Fruit fly (Drosophila melanogaster): ENCODE data around the gene CG13295.

Gene CG13295

DNA sequence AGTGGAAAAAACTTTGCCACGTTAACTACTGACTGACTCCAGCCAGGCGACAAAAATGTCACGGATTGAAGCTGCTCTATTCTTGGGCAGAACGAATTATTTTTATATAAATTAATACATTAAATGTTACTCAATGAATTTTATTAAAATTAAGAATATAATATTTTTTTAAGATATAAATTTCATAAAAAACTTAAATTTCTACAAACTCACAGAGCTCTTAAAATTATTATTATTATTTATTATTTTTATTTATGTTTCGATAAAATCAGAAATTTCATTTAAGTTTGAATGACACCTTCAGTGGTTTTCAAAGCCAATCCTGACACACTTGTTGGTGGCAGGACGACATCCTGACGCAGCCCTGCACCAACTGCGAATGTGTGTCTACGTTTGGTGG lies 10.1 kb upstream of the CG13295 start (continued):
- peak in 1 of 3 experiments; percentile 38 for TF ChIP-seq lola (GFP tag; optimal IDR thresholded peaks at IDR 0.05)
- TF ChIP-seq Blimp-1 (GFP tag; optimal IDR thresholded peaks at IDR 0.05): peak; percentile 42
- peak; percentile 39 for TF ChIP-seq CG15269 (tag; optimal IDR thresholded peaks at IDR 0.05)
- TF ChIP-seq Sox100B (GFP tag; optimal IDR thresholded peaks at IDR 0.05): peak; percentile 50
- TF ChIP-seq CG17568 (GFP tag; optimal IDR thresholded peaks at IDR 0.05): no peak
- no peak for TF ChIP-seq ash1 (GFP tag; optimal IDR thresholded peaks at IDR 0.05)
- peak; percentile 17 for TF ChIP-seq phol (tag; optimal IDR thresholded peaks at IDR 0.05)
- peak in 1 of 2 experiments; percentile 70 for TF ChIP-seq bsh (GFP tag; optimal IDR thresholded peaks at IDR 0.05)
- no peak for TF ChIP-seq z (GFP tag; IDR thresholded peaks at IDR 0.05)
- TF ChIP-seq sens (GFP tag): peak; percentile 5
- peak; percentile 23; the same call in 1 of the 3 replicates for TF ChIP-seq CG17361 (GFP tag; IDR thresholded peaks at IDR 0.05)
- TF ChIP-seq Xbp1 (GFP tag; optimal IDR thresholded peaks at IDR 0.05): no peak
- TF ChIP-seq tx (GFP tag; optimal IDR thresholded peaks at IDR 0.05): no peak
- no peak for TF ChIP-seq CG34376 (GFP tag; optimal IDR thresholded peaks at IDR 0.05)
- no peak for TF ChIP-seq eve (GFP tag; optimal IDR thresholded peaks at IDR 0.05)
- peak; percentile 22 for TF ChIP-seq fd96Cb (tag; optimal IDR thresholded peaks at IDR 0.05)
- no peak for TF ChIP-seq tin (GFP tag; optimal IDR thresholded peaks at IDR 0.05)
- TF ChIP-seq Usf (GFP tag; optimal IDR thresholded peaks at IDR 0.05): no peak
- no peak for TF ChIP-seq BEAF-32 (GFP tag; optimal IDR thresholded peaks at IDR 0.05)
- TF ChIP-seq Ada2b (GFP tag; IDR thresholded peaks at IDR 0.05): no peak
- peak; percentile 30; the same call in 1 of the 2 replicates for TF ChIP-seq CG4360 (GFP tag; IDR thresholded peaks at IDR 0.05)
- peak; percentile 5 for TF ChIP-seq Ssrp (tag; optimal IDR thresholded peaks at IDR 0.05)
- no peak for TF ChIP-seq CG15479 (GFP tag; optimal IDR thresholded peaks at IDR 0.05)
- TF ChIP-seq Meics (GFP tag; optimal IDR thresholded peaks at IDR 0.05): peak; percentile 47
- no peak for TF ChIP-seq ci (GFP tag; IDR thresholded peaks at IDR 0.05)
- no peak for TF ChIP-seq ap (GFP tag; IDR thresholded peaks at IDR 0.05)
- TF ChIP-seq cato (GFP tag; optimal IDR thresholded peaks at IDR 0.05; ENCODE audit: borderline replicate concordance): no peak
- peak; percentile 29 for TF ChIP-seq PHDP (tag; optimal IDR thresholded peaks at IDR 0.05)
- TF ChIP-seq gsb-n (tag; optimal IDR thresholded peaks at IDR 0.05): peak; percentile 20
- TF ChIP-seq Antp (GFP tag; optimal IDR thresholded peaks at IDR 0.05): no peak
- peak; percentile 58 for TF ChIP-seq CG2712 (tag; optimal IDR thresholded peaks at IDR 0.05)
- TF ChIP-seq Ravus (GFP tag; IDR thresholded peaks at IDR 0.05): no peak
- no peak for TF ChIP-seq CG1602 (GFP tag; optimal IDR thresholded peaks at IDR 0.05)
- no peak for TF ChIP-seq ttk (GFP tag; IDR thresholded peaks at IDR 0.05)
- no peak for TF ChIP-seq CG17328 (GFP tag; IDR thresholded peaks at IDR 0.05)
- peak; percentile 4 for TF ChIP-seq tio (GFP tag; optimal IDR thresholded peaks at IDR 0.05)
- TF ChIP-seq Hmr (GFP tag; optimal IDR thresholded peaks at IDR 0.05): peak; percentile 36
- no peak for TF ChIP-seq Oaz (GFP tag; IDR thresholded peaks at IDR 0.05)
- TF ChIP-seq sisA (GFP tag; IDR thresholded peaks at IDR 0.05): no peak
- TF ChIP-seq CG14014 (GFP tag; IDR thresholded peaks at IDR 0.05): no peak
- no peak for TF ChIP-seq ase (GFP tag; IDR thresholded peaks at IDR 0.05)
- no peak for TF ChIP-seq ab (GFP tag; optimal IDR thresholded peaks at IDR 0.05)
- no peak for TF ChIP-seq hkb (optimal IDR thresholded peaks at IDR 0.05)
- TF ChIP-seq hkb (GFP tag; IDR thresholded peaks at IDR 0.05): no peak
- TF ChIP-seq tll (GFP tag; optimal IDR thresholded peaks at IDR 0.05): no peak
- peak; percentile 47; the same call in 2 of the 3 replicates for TF ChIP-seq dysf (GFP tag; IDR thresholded peaks at IDR 0.05)
- TF ChIP-seq CG30403 (GFP tag; optimal IDR thresholded peaks at IDR 0.05): peak; percentile 15
- TF ChIP-seq lab (GFP tag; optimal IDR thresholded peaks at IDR 0.05): peak; percentile 7
- TF ChIP-seq Xrp1 (GFP tag; IDR thresholded peaks at IDR 0.05): 0 out of 2 replicates have a peak, but pooled peaks have one; percentile 23
- peak; percentile 60 for TF ChIP-seq CG11504 (tag; optimal IDR thresholded peaks at IDR 0.05)
- TF ChIP-seq gcm (GFP tag; optimal IDR thresholded peaks at IDR 0.05): peak; percentile 22
